Worm (Caenorhabditis elegans) whole organism, young adult: ENCODE data around the gene twk-3.

Experiments used
- Y95B8A.8 ChIP-seq: fragments of 200-800 bp; sonication (Bioruptor generic); IDR thresholded peaks from 2 replicates; pipeline ENCODE4 v1.3.6; 2022; ENCODE audit warnings: missing genetic modification reagents, missing genetic modification characterization, missing compliant biosample characterization
- akir-1 ChIP-seq: fragments of 200-800 bp; sonication (Bioruptor generic); optimal IDR thresholded peaks from 2 replicates; lab custom pipeline; 2018; ENCODE audit warnings: mild to moderate bottlenecking, missing genetic modification characterization, moderate library complexity, missing compliant biosample characterization
- ceh-79 ChIP-seq: sonication (generic microtip); optimal IDR thresholded peaks from 2 replicates; lab custom pipeline; 2017; ENCODE audit warnings: mild to moderate bottlenecking, missing genetic modification characterization, missing compliant biosample characterization
- hrde-1 ChIP-seq: sonication (generic microtip); optimal IDR thresholded peaks from 2 replicates; lab custom pipeline; 2016; ENCODE audit warnings: missing genetic modification characterization, mild to moderate bottlenecking, missing compliant biosample characterization, moderate library complexity, missing genotype, missing genetic modification reagents, borderline replicate concordance
- let-607 ChIP-seq, 2 experiments: fragments of 200-800 bp in 1 of 2; sonication (Bioruptor generic) in 1 of 2; sonication (generic microtip) in 1 of 2; optimal IDR thresholded peaks; 2 replicates each; lab custom pipeline; 2016 to 2018; ENCODE audit warnings: mild to moderate bottlenecking in 2 of 2, missing compliant biosample characterization in 2 of 2, missing genetic modification characterization in 2 of 2, moderate library complexity in 2 of 2, missing genotype in 1 of 2
- sea-2 ChIP-seq: fragments of 200-800 bp; sonication (Bioruptor generic); IDR thresholded peaks from 2 replicates; pipeline ENCODE4 v1.3.6; 2022; ENCODE audit warnings: missing genetic modification characterization, missing compliant biosample characterization
- zim-3 ChIP-seq: sonication (generic microtip); optimal IDR thresholded peaks from 2 replicates; lab custom pipeline; 2017; ENCODE audit warnings: mild to moderate bottlenecking, missing genetic modification characterization, moderate library complexity, missing compliant biosample characterization

DNA sequence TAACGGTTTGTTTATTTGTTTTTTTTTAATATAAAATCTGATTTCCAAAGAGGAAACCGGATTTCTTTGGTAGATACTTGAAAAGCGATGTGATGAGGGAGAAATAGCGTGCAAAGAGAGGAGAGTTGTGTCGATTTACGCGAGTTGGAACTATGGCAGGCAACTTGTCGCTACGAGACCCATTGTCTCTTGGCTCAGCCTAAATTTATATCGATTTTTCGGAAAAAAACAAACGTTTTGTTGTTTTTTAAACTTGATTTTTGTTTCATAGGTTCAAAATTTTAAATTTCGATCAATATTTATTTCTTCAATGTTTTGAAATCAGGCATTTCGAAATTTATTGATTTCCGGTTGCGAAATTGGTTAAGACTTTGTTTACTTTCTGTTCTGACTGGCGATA, 3.9 kb upstream of the twk-3 start, which contains the start of gene M110.3:
- TF ChIP-seq Y95B8A.8 (GFP tag; lab: Robert Waterston, UW) (no peak), akir-1 (no peak), zim-3 (no peak), hrde-1 (tag; lab: Kevin White, UChicago) (no peak), sea-2 (GFP tag; lab: Robert Waterston, UW) (no peak), let-607 (tag; optimal IDR thresholded peaks at IDR 0.05; lab: Kevin White, UChicago) (no peak), ceh-79 (tag; lab: Kevin White, UChicago) (no peak)
